Worm (Caenorhabditis elegans) whole organism, young adult: ENCODE results near the gene C06A8.6.

Experiments used
- B0035.1 ChIP-seq: sonication (generic microtip); optimal IDR thresholded peaks from 2 replicates; lab custom pipeline; 2016; ENCODE audit warnings: missing genetic modification characterization, mild to moderate bottlenecking, missing compliant biosample characterization, missing genotype, missing genetic modification reagents
- C06A6.2 ChIP-seq: fragments of 200-800 bp; sonication (Bioruptor generic); conservative IDR thresholded peaks from 2 replicates; pipeline ENCODE4 v1.3.6; 2022; ENCODE audit warnings: missing genetic modification characterization, missing compliant biosample characterization
- C17E4.6 ChIP-seq: fragments of 200-800 bp; sonication (Bioruptor generic); IDR thresholded peaks from 2 replicates; pipeline ENCODE4 v1.3.6; 2022; ENCODE audit warnings: missing genetic modification reagents, missing genetic modification characterization, missing compliant biosample characterization
- F23B12.7 ChIP-seq: sonication (generic microtip); optimal IDR thresholded peaks from 2 replicates; lab custom pipeline; 2017; ENCODE audit warnings: missing genetic modification characterization, mild to moderate bottlenecking, missing compliant biosample characterization, antibody characterized with exemption, moderate library complexity; ENCODE audit not compliant: insufficient read depth
- K12H6.12 ChIP-seq: fragments of 200-800 bp; sonication (Bioruptor generic); optimal IDR thresholded peaks from 2 replicates; lab custom pipeline; 2018; ENCODE audit warnings: mild to moderate bottlenecking, missing genetic modification characterization, missing compliant biosample characterization
- Y53F4B.3 ChIP-seq: fragments of 200-800 bp; sonication (Bioruptor generic); IDR thresholded peaks from 2 replicates; pipeline ENCODE4 v1.3.6; 2022; ENCODE audit warnings: missing genetic modification reagents, missing genetic modification characterization, missing compliant biosample characterization
- Y95B8A.8 ChIP-seq: fragments of 200-800 bp; sonication (Bioruptor generic); IDR thresholded peaks from 2 replicates; pipeline ENCODE4 v1.3.6; 2022; ENCODE audit warnings: missing genetic modification reagents, missing genetic modification characterization, missing compliant biosample characterization
- ama-1 ChIP-seq, 3 experiments: fragments of 150-350 bp in 1 of 3; sonication (generic microtip) in 2 of 3; optimal IDR thresholded peaks; 2 replicates each; lab custom pipeline; 2014 to 2018; ENCODE audit warnings: missing biosample characterization in 2 of 3, missing genetic modification characterization in 2 of 3, missing genetic modification reagents in 2 of 3
- athp-1 ChIP-seq: sonication (generic microtip); optimal IDR thresholded peaks from 2 replicates; lab custom pipeline; 2017; ENCODE audit warnings: mild to moderate bottlenecking, missing genetic modification characterization, missing compliant biosample characterization
- ceh-79 ChIP-seq: sonication (generic microtip); optimal IDR thresholded peaks from 2 replicates; lab custom pipeline; 2017; ENCODE audit warnings: mild to moderate bottlenecking, missing genetic modification characterization, missing compliant biosample characterization
- dpff-1 ChIP-seq: sonication (generic microtip); optimal IDR thresholded peaks from 2 replicates; lab custom pipeline; 2017; ENCODE audit warnings: mild to moderate bottlenecking, missing genetic modification characterization, missing compliant biosample characterization
- dpl-1 ChIP-seq: fragments of 150-350 bp; optimal IDR thresholded peaks from 2 replicates; lab custom pipeline; 2014; ENCODE audit warnings: missing biosample characterization, missing genetic modification reagents, missing genetic modification characterization
- efl-1 ChIP-seq: fragments of 150-350 bp; optimal IDR thresholded peaks from 2 replicates; lab custom pipeline; 2014; ENCODE audit warnings: missing biosample characterization, missing genetic modification reagents, missing genetic modification characterization
- egrh-3 ChIP-seq: fragments of 200-800 bp; sonication (Bioruptor generic); IDR thresholded peaks from 2 replicates; pipeline ENCODE4 v1.3.6; 2022; ENCODE audit warnings: missing genetic modification reagents, missing genetic modification characterization, missing compliant biosample characterization
- gei-17 ChIP-seq: fragments of 200-800 bp; sonication (Bioruptor generic); optimal IDR thresholded peaks from 2 replicates; lab custom pipeline; 2018; ENCODE audit warnings: mild to moderate bottlenecking, missing genetic modification characterization, missing compliant biosample characterization
- him-1 ChIP-seq: sonication (generic microtip); optimal IDR thresholded peaks from 2 replicates; lab custom pipeline; 2016; ENCODE audit warnings: missing genotype, missing genetic modification reagents, missing genetic modification characterization, missing compliant biosample characterization
- hlh-26 ChIP-seq: fragments of 200-800 bp; sonication (Bioruptor generic); conservative IDR thresholded peaks from 2 replicates; pipeline ENCODE4 v1.3.6; 2022; ENCODE audit warnings: missing genetic modification reagents, missing genetic modification characterization, missing compliant biosample characterization
- hrde-1 ChIP-seq: sonication (generic microtip); optimal IDR thresholded peaks from 2 replicates; lab custom pipeline; 2016; ENCODE audit warnings: missing genetic modification characterization, mild to moderate bottlenecking, missing compliant biosample characterization, moderate library complexity, missing genotype, missing genetic modification reagents, borderline replicate concordance
- let-526 ChIP-seq: fragments of 200-800 bp; sonication (Bioruptor generic); IDR thresholded peaks from 2 replicates; pipeline ENCODE4 v1.3.6; 2022; ENCODE audit warnings: missing genetic modification reagents, missing genetic modification characterization, missing compliant biosample characterization
- let-607 ChIP-seq, 2 experiments: fragments of 200-800 bp in 1 of 2; sonication (Bioruptor generic) in 1 of 2; sonication (generic microtip) in 1 of 2; optimal IDR thresholded peaks; 2 replicates each; lab custom pipeline; 2016 to 2018; ENCODE audit warnings: mild to moderate bottlenecking in 2 of 2, missing compliant biosample characterization in 2 of 2, missing genetic modification characterization in 2 of 2, moderate library complexity in 2 of 2, missing genotype in 1 of 2
- lin-26 ChIP-seq: fragments of 200-800 bp; sonication (Bioruptor generic); IDR thresholded peaks from 2 replicates; pipeline ENCODE4 v1.3.6; 2022; ENCODE audit warnings: missing genetic modification reagents, missing genetic modification characterization, missing compliant biosample characterization
- lin-35 ChIP-seq, 3 experiments: fragments of 150-350 bp in 2 of 3; sonication (generic microtip) in 1 of 3; optimal IDR thresholded peaks; 2 replicates each; lab custom pipeline; 2014 to 2018; ENCODE audit warnings: missing biosample characterization in 3 of 3, missing genetic modification characterization in 3 of 3, missing genetic modification reagents in 3 of 3
- lin-54 ChIP-seq: fragments of 200-800 bp; sonication (Bioruptor generic); optimal IDR thresholded peaks from 2 replicates; lab custom pipeline; 2018; ENCODE audit warnings: mild to moderate bottlenecking, missing genetic modification characterization, missing compliant biosample characterization
- madf-10 ChIP-seq: sonication (generic microtip); optimal IDR thresholded peaks from 2 replicates; lab custom pipeline; 2016; ENCODE audit warnings: mild to moderate bottlenecking, missing genetic modification characterization, missing compliant biosample characterization
- mel-28 ChIP-seq: sonication (generic microtip); optimal IDR thresholded peaks from 2 replicates; lab custom pipeline; 2016; ENCODE audit warnings: borderline replicate concordance, mild to moderate bottlenecking, missing genetic modification characterization, missing compliant biosample characterization
- mxl-1 ChIP-seq: sonication (generic microtip); optimal IDR thresholded peaks from 2 replicates; lab custom pipeline; 2016; ENCODE audit warnings: missing genetic modification characterization, missing compliant biosample characterization
- nhr-179 ChIP-seq: sonication (generic microtip); optimal IDR thresholded peaks from 2 replicates; lab custom pipeline; 2016; ENCODE audit warnings: mild to moderate bottlenecking, missing genetic modification characterization, missing compliant biosample characterization
- nhr-80 ChIP-seq: sonication (generic microtip); optimal IDR thresholded peaks from 2 replicates; lab custom pipeline; 2016; ENCODE audit warnings: missing genetic modification characterization, missing compliant biosample characterization
- pbrm-1 ChIP-seq: fragments of 200-800 bp; sonication (Bioruptor generic); IDR thresholded peaks from 2 replicates; pipeline ENCODE4 v1.3.6; 2022; ENCODE audit warnings: missing genetic modification reagents, missing genetic modification characterization, missing compliant biosample characterization
- pha-4 ChIP-seq: fragments of 150-350 bp; sonication (generic microtip); optimal IDR thresholded peaks from 2 replicates; lab custom pipeline; 2014; ENCODE audit warnings: missing biosample characterization, missing genetic modification reagents, missing genetic modification characterization
- sea-2 ChIP-seq: fragments of 200-800 bp; sonication (Bioruptor generic); IDR thresholded peaks from 2 replicates; pipeline ENCODE4 v1.3.6; 2022; ENCODE audit warnings: missing genetic modification characterization, missing compliant biosample characterization
- snpc-1.1 ChIP-seq: sonication (generic microtip); optimal IDR thresholded peaks from 2 replicates; lab custom pipeline; 2017; ENCODE audit warnings: missing genetic modification characterization, mild to moderate bottlenecking, missing compliant biosample characterization, antibody characterized with exemption, moderate library complexity, missing genotype, missing genetic modification reagents; ENCODE audit not compliant: insufficient read depth
- snpc-1.3 ChIP-seq: sonication (generic microtip); optimal IDR thresholded peaks from 2 replicates; lab custom pipeline; 2017; ENCODE audit warnings: missing genetic modification characterization, mild to moderate bottlenecking, missing compliant biosample characterization, antibody characterized with exemption, moderate library complexity, missing genotype, missing genetic modification reagents; ENCODE audit not compliant: insufficient read depth
- tbp1 ChIP-seq: fragments of 200-800 bp; sonication (Bioruptor generic); optimal IDR thresholded peaks from 2 replicates; lab custom pipeline; 2018; ENCODE audit warnings: mild to moderate bottlenecking, missing genetic modification characterization, missing compliant biosample characterization
- tbx-9 ChIP-seq: sonication (generic microtip); optimal IDR thresholded peaks from 2 replicates; lab custom pipeline; 2016; ENCODE audit warnings: borderline replicate concordance, missing genetic modification characterization, inconsistent platforms, missing compliant biosample characterization
- unc-130 ChIP-seq: sonication (generic microtip); optimal IDR thresholded peaks from 2 replicates; lab custom pipeline; 2016; ENCODE audit warnings: missing genetic modification reagents, missing genetic modification characterization, missing compliant biosample characterization
- zfh-2 ChIP-seq: fragments of 200-800 bp; sonication (Bioruptor generic); conservative IDR thresholded peaks from 2 replicates; pipeline ENCODE4 v1.3.6; 2022; ENCODE audit warnings: missing genetic modification reagents, missing genetic modification characterization, missing compliant biosample characterization
- ztf-25 ChIP-seq: fragments of 200-800 bp; sonication (Bioruptor generic); IDR thresholded peaks from 2 replicates; pipeline ENCODE4 v1.3.6; 2022; ENCODE audit warnings: missing genetic modification reagents, missing genetic modification characterization, missing compliant biosample characterization
- ztf-28 ChIP-seq: fragments of 200-800 bp; sonication (Bioruptor generic); IDR thresholded peaks from 2 replicates; pipeline ENCODE4 v1.3.6; 2022; ENCODE audit warnings: missing genetic modification reagents, missing genetic modification characterization, missing compliant biosample characterization

Gene C06A8.6

ce11 chrII:7772411-7772810, at the start of gene C06A8.6:
Gene C06A8.6, plus strand, starts transcription at chrII:7772499.
- no peak for TF ChIP-seq ama-1 (optimal IDR thresholded peaks at IDR 0.05; lab: Kevin White, UChicago)
- TF ChIP-seq ama-1 (GFP tag; optimal IDR thresholded peaks at IDR 0.05; lab: Kevin White, UChicago), result no peak
- no peak for TF ChIP-seq nhr-80 (tag; lab: Kevin White, UChicago)
- TF ChIP-seq Y95B8A.8 (GFP tag; lab: Robert Waterston, UW), result no peak
- TF ChIP-seq lin-35 (GFP tag; optimal IDR thresholded peaks at IDR 0.05; lab: Kevin White, UChicago), result no peak
- TF ChIP-seq C06A6.2 (GFP tag; lab: Robert Waterston, UW), result no peak

- no peak for TF ChIP-seq sea-2 (GFP tag; lab: Robert Waterston, UW)
- TF ChIP-seq athp-1 (tag; lab: Kevin White, UChicago), result no peak
- TF ChIP-seq nhr-179 (tag; lab: Kevin White, UChicago), result no peak
- TF ChIP-seq hlh-26 (GFP tag; lab: Robert Waterston, UW), result no peak
- TF ChIP-seq pha-4 (tag; lab: Kevin White, UChicago), result no peak
- TF ChIP-seq hrde-1, result no peak
- TF ChIP-seq zfh-2 (GFP tag; lab: Robert Waterston, UW), result peak; percentile 60
- TF ChIP-seq gei-17, result no peak
Observed at ce11 chrII:7722784-7723183, 49.5 kb upstream of the C06A8.6 start.

DNA sequence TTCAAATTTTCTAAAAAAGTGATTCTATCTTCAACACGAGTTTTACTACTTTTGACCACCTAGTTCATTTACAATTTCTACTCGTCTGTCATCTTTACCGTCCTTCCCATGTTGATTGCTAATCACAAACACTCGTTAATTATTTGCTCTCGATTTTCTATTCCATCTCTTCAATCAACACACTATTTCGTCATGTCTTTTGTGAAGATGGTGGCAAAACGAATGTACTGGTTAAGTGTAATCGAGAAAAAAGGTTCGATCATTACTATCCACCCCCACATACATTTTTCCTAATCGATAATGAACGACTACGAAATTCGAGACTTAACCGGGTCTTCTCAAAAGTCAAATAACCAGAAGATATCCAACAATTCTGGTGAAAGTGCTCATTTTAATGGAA, 47.7 kb upstream of the C06A8.6 start, which contains the start of gene cpna-2:
Gene cpna-2, plus strand, starts transcription at position 301 of the 400 bp plus-strand sequence.
- TF ChIP-seq unc-130 (GFP tag; lab: Kevin White, UChicago), result no peak
- TF ChIP-seq let-607 (tag; optimal IDR thresholded peaks at IDR 0.05; lab: Kevin White, UChicago), result no peak

DNA sequence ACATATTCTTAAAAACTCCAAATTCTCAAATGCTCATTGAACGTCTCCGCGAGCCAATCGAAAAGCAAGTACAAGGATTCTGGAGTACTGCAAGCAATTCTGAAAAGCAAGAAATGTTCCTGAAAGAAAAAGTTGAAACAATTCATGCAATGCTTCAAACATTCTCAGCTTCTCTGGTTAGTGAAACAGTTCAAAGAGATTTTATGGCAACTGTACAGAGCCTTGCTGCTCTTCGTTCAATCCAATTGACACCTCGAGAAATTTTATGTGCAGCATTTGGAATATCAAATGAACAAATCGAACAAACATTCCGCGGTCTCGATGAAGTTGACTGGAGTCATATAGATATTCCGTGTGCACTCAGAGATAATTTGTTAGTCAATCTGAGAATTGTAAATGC, 35.6 kb upstream of the C06A8.6 start:
- TF ChIP-seq F23B12.7 (tag; lab: Kevin White, UChicago), result no peak
- TF ChIP-seq snpc-1.1 (tag; lab: Kevin White, UChicago), result no peak
- TF ChIP-seq let-526 (GFP tag; lab: Robert Waterston, UW), result no peak
- TF ChIP-seq pbrm-1 (GFP tag; lab: Robert Waterston, UW), result no peak
- TF ChIP-seq snpc-1.3 (tag; lab: Kevin White, UChicago), result no peak
- no peak for TF ChIP-seq dpl-1
- no peak for TF ChIP-seq C17E4.6
- no peak for TF ChIP-seq ztf-28 (GFP tag; lab: Robert Waterston, UW)
- no peak for TF ChIP-seq lin-54
- TF ChIP-seq K12H6.12 (tag; lab: Kevin White, UChicago), result no peak
- no peak for TF ChIP-seq him-1
- TF ChIP-seq mel-28 (tag; lab: Kevin White, UChicago), result no peak
- no peak for TF ChIP-seq tbp1 (GFP tag; lab: Kevin White, UChicago)
- no peak for TF ChIP-seq Y53F4B.3 (GFP tag; lab: Robert Waterston, UW)
- TF ChIP-seq mxl-1 (tag; lab: Kevin White, UChicago), result no peak
- TF ChIP-seq egrh-3, result no peak

DNA sequence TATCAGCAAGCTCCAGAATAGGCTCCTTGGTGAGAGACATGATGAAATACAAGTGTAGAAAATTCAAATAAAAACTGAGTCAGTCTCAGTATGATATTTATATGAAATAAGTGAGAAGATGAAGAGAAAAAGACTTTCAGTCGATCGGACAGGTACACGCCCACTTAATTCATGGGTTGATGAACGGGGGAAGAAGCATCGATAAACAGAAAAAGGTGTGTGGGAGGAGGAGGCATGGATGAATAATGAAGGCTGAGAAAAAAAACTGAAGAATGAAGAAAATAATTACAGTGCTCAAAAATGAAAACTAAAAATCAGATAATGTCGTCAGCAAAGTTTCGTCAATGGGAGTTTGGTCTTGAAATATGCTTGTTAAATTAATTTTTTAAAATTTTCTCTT, 18.8 kb upstream of the C06A8.6 start, which contains the start of gene trx-1:
Gene trx-1, minus strand, starts transcription at position 101 of the 400 bp plus-strand sequence.
- TF ChIP-seq ceh-79 (tag; lab: Kevin White, UChicago), result no peak
- TF ChIP-seq B0035.1, result no peak
- no peak for TF ChIP-seq nhr-179 (tag; lab: Kevin White, UChicago)
- no peak for TF ChIP-seq tbx-9 (tag; lab: Kevin White, UChicago)
- TF ChIP-seq madf-10 (tag; lab: Kevin White, UChicago), result no peak
- TF ChIP-seq lin-26, result no peak
- no peak for TF ChIP-seq ztf-25 (GFP tag; lab: Robert Waterston, UW)
- no peak for TF ChIP-seq dpff-1 (tag; lab: Kevin White, UChicago)
- no peak for TF ChIP-seq gei-17
- no peak for TF ChIP-seq F23B12.7 (tag; lab: Kevin White, UChicago)
- TF ChIP-seq efl-1 (GFP tag; lab: Kevin White, UChicago), result no peak
- TF ChIP-seq, all 124 proteins: peak for 0
